Worm (Caenorhabditis elegans) whole organism, dauer: ENCODE results near the gene zipt-2.2.
"Not testable (repeated sequence)": the region's sequence is repeated elsewhere in the genome, so short reads cannot be mapped to it uniquely, and the experiment has no call there.

Experiments
- unc-62 ChIP-seq: sonication (generic microtip); optimal IDR thresholded peaks from 2 replicates; lab custom pipeline; 2017; ENCODE audit warnings: missing biosample characterization, missing genetic modification reagents, missing genetic modification characterization

zipt-2.2 gene

ce11 chrIV:4244510-4244909, 9.3 kb upstream of the zipt-2.2 start, which contains the start of gene col-34:
col-34 (minus strand) TSS chrIV:4244610.
- no peak for TF ChIP-seq unc-62

ce11 chrIV:4243830-4244406, 8.8 kb upstream of the zipt-2.2 start:
- TF ChIP-seq unc-62: no peak

ce11 chrIV:4236671-4237070, 1.5 kb upstream of the zipt-2.2 start:
- TF ChIP-seq unc-62: no peak

ce11 chrIV:4236025-4236407, 851 bp upstream of the zipt-2.2 start:
- TF ChIP-seq unc-62: no peak

DNA sequence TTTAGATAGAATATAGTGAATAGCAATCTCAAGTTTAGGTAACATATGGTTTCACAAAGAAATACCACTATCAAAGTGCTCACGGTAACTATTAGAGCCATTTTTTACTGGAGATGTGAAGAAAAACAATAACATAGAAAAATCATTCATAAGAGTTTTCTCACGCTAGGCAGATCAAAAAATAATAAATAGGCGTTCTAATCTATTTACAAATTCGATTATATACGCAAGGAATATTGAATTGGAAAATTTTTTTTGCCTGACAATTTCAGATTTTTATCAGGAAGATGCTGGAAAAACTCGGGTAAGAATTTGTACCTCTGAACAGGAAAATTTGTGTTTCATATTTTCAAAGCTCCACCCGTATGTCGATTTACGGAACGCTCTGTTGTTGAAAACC, 7.2 kb downstream of the zipt-2.2 start, which contains the start of gene srbc-70:
srbc-70 (minus strand) TSS at position 101 of the 400 bp plus-strand sequence.
- no peak for TF ChIP-seq unc-62

ce11 chrIV:4225851-4226250, 9.3 kb downstream of the zipt-2.2 start, which contains the start of gene srbc-71:
srbc-71 (minus strand) TSS chrIV:4225951.
- TF ChIP-seq unc-62: no peak

DNA sequence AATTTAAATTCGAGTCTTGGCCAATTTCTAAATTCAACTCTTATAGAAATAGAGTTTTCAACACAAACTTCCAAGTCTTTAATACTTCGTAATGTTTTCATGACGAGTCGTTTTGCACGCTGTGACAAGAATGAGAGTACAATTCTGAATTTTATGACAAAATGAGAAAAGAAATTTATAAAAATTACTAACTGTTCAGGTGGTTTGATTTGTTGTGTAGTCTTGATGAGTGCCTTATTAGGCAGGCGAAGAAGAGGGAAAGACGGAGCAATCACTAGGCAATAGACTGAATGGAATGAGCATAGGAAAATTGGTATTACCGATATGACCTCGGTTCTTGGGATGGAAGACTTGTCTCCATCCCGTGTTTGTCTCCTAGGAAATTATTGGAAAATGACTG, 15.2 kb downstream of the zipt-2.2 start, which contains the start of gene F30B5.11:
F30B5.11 (minus strand) TSS at position 101 of the 400 bp plus-strand sequence.
- TF ChIP-seq unc-62: no peak

DNA sequence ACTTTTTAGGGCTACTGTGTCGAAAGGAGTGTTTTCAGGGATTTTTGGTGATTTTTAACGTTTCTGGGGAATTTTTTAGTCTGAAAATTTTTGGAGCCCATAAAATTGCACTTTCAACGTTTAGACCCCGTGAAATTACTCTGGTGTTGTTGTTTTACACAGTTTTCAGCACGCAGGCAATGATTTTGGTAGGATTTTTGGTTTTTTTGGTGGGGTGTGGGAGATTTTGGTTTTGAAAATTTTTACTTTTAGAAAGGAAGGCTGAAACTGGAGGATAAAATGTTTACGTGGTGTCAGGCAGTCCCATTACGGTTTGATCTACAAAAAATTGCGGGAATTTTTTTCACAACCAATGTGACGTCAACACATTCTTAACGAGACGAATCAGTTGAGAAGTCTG, 16.9 kb downstream of the zipt-2.2 start:
- TF ChIP-seq unc-62: no peak

- TF ChIP-seq unc-62: no peak
Observed at ce11 chrIV:4216099-4216894, 18.9 kb downstream of the zipt-2.2 start.

DNA sequence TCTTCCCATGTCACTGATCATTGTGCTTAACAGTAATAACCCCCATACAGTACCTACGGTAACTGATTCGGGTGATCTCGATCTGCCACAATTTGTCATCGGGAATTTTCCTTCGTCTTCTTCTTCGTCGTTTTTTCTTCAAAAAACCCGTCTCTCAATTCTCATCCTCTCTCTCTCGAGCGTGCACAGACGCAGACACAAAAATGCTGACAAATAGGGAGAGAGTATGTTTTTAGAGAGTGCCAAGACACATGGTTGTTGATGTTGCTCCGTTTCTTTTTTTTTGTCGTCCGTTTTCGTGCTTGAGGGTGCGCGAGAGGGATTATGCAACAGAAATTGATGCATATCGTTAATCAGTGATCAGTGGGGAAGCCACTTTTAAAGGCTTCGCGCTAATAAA, 19.8 kb downstream of the zipt-2.2 start:
- TF ChIP-seq unc-62: no peak

DNA sequence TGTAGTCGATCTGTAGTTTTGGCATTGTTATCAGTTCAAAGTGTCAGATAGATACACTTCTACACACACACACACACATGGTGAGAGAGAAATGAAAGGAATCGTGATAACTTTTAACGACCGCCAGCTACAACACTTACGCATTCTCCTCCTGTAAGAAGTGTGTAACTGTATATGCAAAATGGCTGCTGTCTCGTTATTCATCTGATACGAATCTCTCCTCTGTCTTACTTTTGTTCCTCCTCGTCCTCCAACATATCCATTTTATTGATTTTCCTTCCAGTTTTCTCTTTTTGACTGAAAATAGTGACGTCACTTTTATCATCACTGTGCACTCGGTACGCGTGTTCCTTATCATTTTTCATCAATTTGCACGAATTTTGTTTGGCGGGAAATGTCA, 22.4 kb downstream of the zipt-2.2 start:
- TF ChIP-seq unc-62: no peak

DNA sequence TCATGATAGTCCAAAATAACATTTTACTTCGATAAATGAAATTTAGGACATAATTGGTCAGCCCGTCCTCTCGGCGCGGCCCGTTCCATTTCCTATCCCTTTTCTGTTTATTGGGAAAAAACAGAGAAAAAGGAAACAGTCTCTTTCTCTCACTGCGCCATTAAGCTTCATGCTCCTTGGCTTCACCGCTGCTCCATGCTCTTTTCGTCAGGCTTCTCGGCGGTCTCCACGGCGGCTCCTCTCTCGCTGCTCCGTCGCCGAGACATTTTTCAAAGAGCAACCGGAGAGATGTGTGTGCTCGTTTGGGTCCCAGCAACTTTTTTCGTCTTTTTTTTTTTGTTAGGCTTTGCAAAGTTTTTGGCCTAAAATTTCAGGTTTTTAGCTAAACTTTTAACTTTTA, 24.3 kb downstream of the zipt-2.2 start:
- TF ChIP-seq unc-62: no peak

DNA sequence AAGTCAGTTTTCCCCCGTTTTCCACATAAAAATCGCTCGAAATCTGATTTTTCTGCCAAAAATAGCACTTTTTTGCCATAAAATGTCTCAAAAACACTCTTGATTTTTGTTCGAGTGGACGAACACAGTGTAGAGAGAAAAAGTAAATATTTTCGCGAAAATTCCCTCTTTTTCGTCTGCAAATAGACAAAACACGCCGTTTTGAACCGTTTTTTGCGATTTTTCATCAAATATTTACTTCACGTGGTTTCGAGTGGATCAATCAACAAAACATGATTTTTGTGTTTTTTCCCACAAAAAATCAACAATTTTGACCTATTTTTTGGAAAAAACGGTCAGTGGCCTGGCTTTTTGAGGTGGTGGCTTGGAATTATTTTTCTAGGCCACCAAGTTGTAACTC, 26.1 kb downstream of the zipt-2.2 start:
- no peak for TF ChIP-seq unc-62

- no peak for TF ChIP-seq unc-62
Observed at ce11 chrIV:4207088-4207487, 28.1 kb downstream of the zipt-2.2 start, which contains the start of gene osgn-1. osgn-1 (plus strand) TSS chrIV:4207388.

DNA sequence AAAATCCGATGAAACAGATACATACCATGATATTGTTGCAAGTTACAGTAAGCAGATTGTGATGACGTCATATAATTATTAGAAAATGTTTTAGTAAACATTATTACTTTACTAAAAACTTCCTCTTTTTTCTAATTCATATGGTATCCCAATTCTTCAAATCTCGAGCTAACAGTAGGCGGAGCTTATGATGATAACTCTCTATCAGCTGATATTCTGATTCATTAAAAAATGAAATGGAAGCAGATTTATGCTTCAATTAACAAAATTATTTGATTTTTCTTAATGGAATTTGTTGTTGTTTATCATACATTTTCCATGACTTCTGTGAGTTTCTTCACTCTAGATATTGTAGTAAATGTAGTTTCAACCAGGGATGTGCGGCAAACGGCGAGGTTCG, 30.9 kb downstream of the zipt-2.2 start, which contains the start of gene pax-2:
pax-2 (minus strand) TSS at position 101 of the 400 bp plus-strand sequence.
- no peak for TF ChIP-seq unc-62

ce11 chrIV:4197167-4197566, 38.0 kb downstream of the zipt-2.2 start, which contains the start of gene cyp-25A6:
cyp-25A6 (plus strand) TSS chrIV:4197467.
- TF ChIP-seq unc-62: not testable (repeated sequence)

- not testable (repeated sequence) for TF ChIP-seq unc-62
Observed at ce11 chrIV:4196729-4197128, 38.4 kb downstream of the zipt-2.2 start, which contains the start of gene K06B9.6. K06B9.6 (minus strand) TSS chrIV:4196829.

DNA sequence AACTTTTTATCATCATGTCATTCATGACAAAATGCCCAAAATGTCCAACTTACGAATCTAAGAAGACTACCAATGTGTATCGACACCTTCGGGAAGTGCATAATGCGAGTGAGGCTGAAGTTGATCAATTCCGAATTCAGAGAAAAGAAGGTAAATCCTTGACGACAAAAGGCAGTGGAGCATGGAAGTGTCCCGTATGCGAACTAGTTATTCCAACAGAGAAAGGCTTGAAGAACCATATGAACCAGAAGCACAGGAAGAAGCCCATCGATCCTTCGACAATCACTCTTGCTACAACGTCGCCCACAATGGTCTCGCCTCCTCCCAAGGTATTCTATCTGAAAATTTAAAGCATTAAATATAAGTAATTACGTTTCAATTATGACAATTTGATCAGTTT, 49.1 kb downstream of the zipt-2.2 start, which contains the start of gene K08D10.11:
K08D10.11 (minus strand) TSS at position 101 of the 400 bp plus-strand sequence.
- not testable (repeated sequence) for TF ChIP-seq unc-62
